Worm (Caenorhabditis elegans): Measurements from ENCODE around the gene atat-2.

DNA sequence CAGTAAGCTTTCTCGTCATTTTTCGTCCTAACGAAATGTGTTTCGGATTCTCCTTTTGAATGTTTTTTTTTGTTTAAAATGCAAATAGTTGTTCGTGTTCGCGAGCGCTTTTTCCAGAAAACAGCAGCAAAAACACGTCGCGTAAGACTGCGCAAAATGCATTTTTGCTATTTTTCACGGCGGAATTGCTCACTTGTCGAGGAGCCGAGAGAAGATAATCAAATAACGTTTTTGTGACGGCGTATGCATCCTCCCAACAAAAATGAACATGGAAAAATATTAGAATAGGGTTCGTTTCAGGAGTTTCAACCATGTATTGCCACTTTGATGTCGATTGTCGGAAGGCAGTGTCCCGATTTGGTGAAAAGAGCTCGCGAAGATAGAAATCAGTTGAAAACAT is 28.1 kb downstream of the atat-2 start:
- no peak for TF ChIP-seq elt-2 (tag; optimal IDR thresholded peaks at IDR 0.05)
- TF ChIP-seq nhr-12 (tag; optimal IDR thresholded peaks at IDR 0.05), result no peak
- no peak for TF ChIP-seq zag-1 (tag; optimal IDR thresholded peaks at IDR 0.05)
